Worm (Caenorhabditis elegans) whole organism, L2 larva: ENCODE data around the gene F55F3.4.
A peak's percentile ranks its signal among the peaks of the same experiment; 100 is the strongest.

Experiments used
- C34F6.9 ChIP-seq: fragments of 150-350 bp; optimal IDR thresholded peaks from 2 replicates; lab custom pipeline; 2014; ENCODE audit warnings: missing biosample characterization, missing genetic modification characterization
- F13H6.1 ChIP-seq: sonication (generic microtip); optimal IDR thresholded peaks from 2 replicates; lab custom pipeline; 2016; ENCODE audit warnings: missing genetic modification characterization, missing compliant biosample characterization
- Y55F3AM.14 ChIP-seq: fragments of 200-800 bp; sonication (Bioruptor generic); optimal IDR thresholded peaks from 2 replicates; lab custom pipeline; 2018; ENCODE audit warnings: mild to moderate bottlenecking, missing genetic modification characterization, missing compliant biosample characterization
- ama-1 ChIP-seq: fragments of 150-350 bp; optimal IDR thresholded peaks from 2 replicates; lab custom pipeline; 2018; ENCODE audit warnings: inconsistent platforms
- blmp-1 ChIP-seq: sonication (generic microtip); optimal IDR thresholded peaks from 2 replicates; lab custom pipeline; 2017; ENCODE audit warnings: missing genetic modification characterization, mild to moderate bottlenecking, missing compliant biosample characterization, antibody characterized with exemption, moderate library complexity; ENCODE audit not compliant: insufficient read depth
- ceh-16 ChIP-seq: fragments of 150-350 bp; optimal IDR thresholded peaks from 2 replicates; lab custom pipeline; 2014; ENCODE audit warnings: missing biosample characterization, missing genetic modification characterization
- dmd-4 ChIP-seq: sonication (generic microtip); optimal IDR thresholded peaks from 2 replicates; lab custom pipeline; 2017; ENCODE audit warnings: missing biosample characterization, missing genetic modification characterization
- elt-1 ChIP-seq: fragments of 150-350 bp; optimal IDR thresholded peaks from 2 replicates; lab custom pipeline; 2014; ENCODE audit warnings: missing biosample characterization, missing genetic modification characterization
- elt-3 ChIP-seq: sonication (generic microtip); optimal IDR thresholded peaks from 2 replicates; lab custom pipeline; 2017; ENCODE audit warnings: missing biosample characterization, missing genetic modification characterization
- fos-1 ChIP-seq: fragments of 150-350 bp; optimal IDR thresholded peaks from 2 replicates; lab custom pipeline; 2014; ENCODE audit warnings: missing biosample characterization, missing genetic modification characterization
- gmeb-1 ChIP-seq: fragments of 150-350 bp; optimal IDR thresholded peaks from 2 replicates; lab custom pipeline; 2014; ENCODE audit warnings: missing biosample characterization, missing genetic modification characterization
- lin-11 ChIP-seq: fragments of 150-350 bp; sonication (generic microtip); optimal IDR thresholded peaks from 2 replicates; lab custom pipeline; 2014; ENCODE audit warnings: missing biosample characterization, missing genetic modification characterization, inconsistent platforms, mixed read lengths
- lin-13 ChIP-seq: fragments of 150-350 bp; optimal IDR thresholded peaks from 2 replicates; lab custom pipeline; 2014; ENCODE audit warnings: missing biosample characterization, missing genetic modification reagents, missing genetic modification characterization
- lin-39 ChIP-seq: fragments of 150-350 bp; optimal IDR thresholded peaks from 2 replicates; lab custom pipeline; 2014; ENCODE audit warnings: missing biosample characterization, missing genetic modification reagents, missing genetic modification characterization
- lsy-2 ChIP-seq, 2 experiments: fragments of 150-350 bp in 1 of 2; sonication (generic microtip) in 1 of 2; optimal IDR thresholded peaks; 2 replicates each; lab custom pipeline; 2014 to 2017; ENCODE audit warnings: missing biosample characterization in 2 of 2, missing genetic modification characterization in 2 of 2
- mbf-1 ChIP-seq: sonication (generic microtip); optimal IDR thresholded peaks from 2 replicates; lab custom pipeline; 2017; ENCODE audit warnings: missing biosample characterization, missing genetic modification characterization
- mdl-1 ChIP-seq, 2 experiments: fragments of 150-350 bp in 1 of 2; sonication (generic microtip) in 1 of 2; optimal IDR thresholded peaks; 2 replicates each; lab custom pipeline; 2017; ENCODE audit warnings: missing biosample characterization in 2 of 2, missing genetic modification characterization in 2 of 2
- nhr-10 ChIP-seq: sonication (generic microtip); optimal IDR thresholded peaks from 2 replicates; lab custom pipeline; 2017; ENCODE audit warnings: missing biosample characterization, missing genetic modification characterization
- nhr-11 ChIP-seq: fragments of 150-350 bp; optimal IDR thresholded peaks from 2 replicates; lab custom pipeline; 2014; ENCODE audit warnings: missing biosample characterization, missing genetic modification characterization
- nhr-129 ChIP-seq: fragments of 150-350 bp; optimal IDR thresholded peaks from 2 replicates; lab custom pipeline; 2014; ENCODE audit warnings: missing biosample characterization, missing genetic modification characterization
- nhr-21 ChIP-seq: fragments of 150-350 bp; optimal IDR thresholded peaks from 2 replicates; lab custom pipeline; 2014; ENCODE audit warnings: missing biosample characterization, missing genetic modification characterization
- nhr-23 ChIP-seq: fragments of 150-350 bp; optimal IDR thresholded peaks from 2 replicates; lab custom pipeline; 2014; ENCODE audit warnings: missing biosample characterization, missing genetic modification reagents, missing genetic modification characterization
- nhr-237 ChIP-seq: fragments of 150-350 bp; optimal IDR thresholded peaks from 2 replicates; lab custom pipeline; 2014; ENCODE audit warnings: missing biosample characterization, missing genetic modification characterization
- nhr-25 ChIP-seq: fragments of 150-350 bp; sonication (generic microtip); optimal IDR thresholded peaks from 3 replicates; lab custom pipeline; 2014; ENCODE audit warnings: missing biosample characterization, missing genetic modification characterization
- nhr-6 ChIP-seq: fragments of 150-350 bp; optimal IDR thresholded peaks from 2 replicates; lab custom pipeline; 2014; ENCODE audit warnings: missing biosample characterization, missing genetic modification characterization
- peb-1 ChIP-seq: fragments of 150-350 bp; optimal IDR thresholded peaks from 2 replicates; lab custom pipeline; 2014; ENCODE audit warnings: missing biosample characterization, missing genetic modification characterization
- sem-4 ChIP-seq: fragments of 150-350 bp; optimal IDR thresholded peaks from 2 replicates; lab custom pipeline; 2014; ENCODE audit warnings: missing biosample characterization, missing genetic modification reagents, missing genetic modification characterization
- skn-1 ChIP-seq: sonication (generic microtip); optimal IDR thresholded peaks from 2 replicates; lab custom pipeline; 2017; ENCODE audit warnings: missing biosample characterization, missing genetic modification characterization
- sma-9 ChIP-seq, 2 experiments: fragments of 150-350 bp in 1 of 2; sonication (generic microtip) in 1 of 2; optimal IDR thresholded peaks; 2 replicates each; lab custom pipeline; 2014 to 2016; ENCODE audit warnings: missing genetic modification characterization in 2 of 2, mild to moderate bottlenecking in 1 of 2, missing biosample characterization in 1 of 2, missing compliant biosample characterization in 1 of 2, missing genetic modification reagents in 1 of 2, moderate library complexity in 1 of 2
- snpc-4 ChIP-seq: fragments of 150-350 bp; optimal IDR thresholded peaks from 2 replicates; lab custom pipeline; 2014; ENCODE audit warnings: missing biosample characterization, missing genetic modification characterization
- unc-39 ChIP-seq: fragments of 150-350 bp; optimal IDR thresholded peaks from 2 replicates; lab custom pipeline; 2014; ENCODE audit warnings: missing biosample characterization, missing genetic modification characterization
- unc-55 ChIP-seq: fragments of 150-350 bp; sonication (generic microtip); optimal IDR thresholded peaks from 3 replicates; lab custom pipeline; 2014; ENCODE audit warnings: missing biosample characterization, missing genetic modification reagents, missing genetic modification characterization
- unc-62 ChIP-seq: fragments of 150-350 bp; optimal IDR thresholded peaks from 2 replicates; lab custom pipeline; 2014; ENCODE audit warnings: missing biosample characterization, missing genetic modification reagents, missing genetic modification characterization
- zag-1 ChIP-seq: fragments of 150-350 bp; optimal IDR thresholded peaks from 2 replicates; lab custom pipeline; 2014; ENCODE audit warnings: missing biosample characterization, missing genetic modification characterization
- ztf-4 ChIP-seq: fragments of 150-350 bp; optimal IDR thresholded peaks from 2 replicates; lab custom pipeline; 2014; ENCODE audit warnings: missing biosample characterization, missing genetic modification characterization

The F55F3.4 gene

ce11 chrX:13785268-13785667 is at the start of gene F55F3.4:
TSS of gene F55F3.4 (plus strand) at chrX:13785568.
- TF ChIP-seq lin-39 (tag; lab: Kevin White, UChicago) (no peak), elt-3 (no peak), lin-13 (no peak), skn-1 (tag; lab: Kevin White, UChicago) (no peak), nhr-10 (tag; lab: Kevin White, UChicago) (no peak), mbf-1 (tag; lab: Kevin White, UChicago) (no peak), nhr-25 (no peak), unc-39 (no peak)

- no peak for TF ChIP-seq Y55F3AM.14
- TF ChIP-seq elt-1 (tag; lab: Kevin White, UChicago): peak; percentile 84
- no peak for TF ChIP-seq mbf-1 (tag; lab: Kevin White, UChicago)
- TF ChIP-seq skn-1 (tag; lab: Kevin White, UChicago): no peak
- TF ChIP-seq dmd-4: no peak
- no peak for TF ChIP-seq fos-1 (tag; lab: Kevin White, UChicago)
- TF ChIP-seq unc-62: no peak
- no peak for TF ChIP-seq nhr-11
- TF ChIP-seq lin-13: no peak
- peak; percentile 71 for TF ChIP-seq sma-9 (GFP tag; optimal IDR thresholded peaks at IDR 0.05; lab: Kevin White, UChicago)
- TF ChIP-seq sma-9 (tag; optimal IDR thresholded peaks at IDR 0.05; lab: Kevin White, UChicago): no peak
- no peak for TF ChIP-seq nhr-6
- no peak for TF ChIP-seq nhr-21 (tag; lab: Kevin White, UChicago)
- peak; percentile 57 for TF ChIP-seq ceh-16 (tag; lab: Kevin White, UChicago)
- no peak for TF ChIP-seq unc-39
- no peak for TF ChIP-seq snpc-4
- TF ChIP-seq nhr-237: no peak
- TF ChIP-seq unc-55 (GFP tag; lab: Kevin White, UChicago): no peak
- TF ChIP-seq F13H6.1 (tag; lab: Kevin White, UChicago): no peak
- no peak for TF ChIP-seq nhr-10 (tag; lab: Kevin White, UChicago)
- TF ChIP-seq elt-3: no peak
Observed at ce11 chrX:13736679-13737078, 48.7 kb upstream of the F55F3.4 start.

ce11 chrX:13739125-13739820 is 46.1 kb upstream of the F55F3.4 start:
- no peak for TF ChIP-seq gmeb-1 (tag; lab: Kevin White, UChicago)
- TF ChIP-seq lsy-2 (tag; optimal IDR thresholded peaks at IDR 0.05; lab: Kevin White, UChicago): peak in 1 of 2 experiments; percentile 55
- TF ChIP-seq lin-11 (tag; lab: Kevin White, UChicago): no peak
- TF ChIP-seq zag-1 (tag; lab: Kevin White, UChicago): peak; percentile 37
- TF ChIP-seq peb-1 (tag; lab: Kevin White, UChicago): no peak
- no peak for TF ChIP-seq dmd-4
- TF ChIP-seq sem-4 (tag; lab: Kevin White, UChicago): peak; percentile 47
- TF ChIP-seq mdl-1 (tag; optimal IDR thresholded peaks at IDR 0.05; lab: Kevin White, UChicago): peak; percentile 53 to 82
- TF ChIP-seq nhr-25: no peak
- TF ChIP-seq F13H6.1 (tag; lab: Kevin White, UChicago): peak; percentile 40
- TF ChIP-seq C34F6.9: peak; percentile 71
- TF ChIP-seq Y55F3AM.14: peak; percentile 83
- TF ChIP-seq sma-9 (GFP tag; optimal IDR thresholded peaks at IDR 0.05; lab: Kevin White, UChicago): peak; percentile 75
- no peak for TF ChIP-seq sma-9 (tag; optimal IDR thresholded peaks at IDR 0.05; lab: Kevin White, UChicago)
- peak; percentile 21 for TF ChIP-seq ztf-4 (tag; lab: Kevin White, UChicago)
- TF ChIP-seq unc-55 (GFP tag; lab: Kevin White, UChicago): peak; percentile 27
- peak; percentile 9 for TF ChIP-seq nhr-129
- peak; percentile 12 for TF ChIP-seq lin-13
- no peak for TF ChIP-seq blmp-1 (tag; lab: Kevin White, UChicago)

ce11 chrX:13743371-13743770 is 42.0 kb upstream of the F55F3.4 start:
- TF ChIP-seq Y55F3AM.14 (no peak), sma-9 (GFP tag; optimal IDR thresholded peaks at IDR 0.05; lab: Kevin White, UChicago) (no peak), sma-9 (tag; optimal IDR thresholded peaks at IDR 0.05; lab: Kevin White, UChicago) (no peak), F13H6.1 (tag; lab: Kevin White, UChicago) (peak; percentile 38), nhr-129 (peak; percentile 36), nhr-23 (tag; lab: Kevin White, UChicago) (no peak), ama-1 (lab: Kevin White, UChicago) (no peak), sem-4 (tag; lab: Kevin White, UChicago) (no peak)
